Worm (Caenorhabditis elegans) whole organism, L4 larva: ENCODE results near the gene F18A12.7.

ENCODE experiments used
- F49E8.2 ChIP-seq: sonication (generic microtip); optimal IDR thresholded peaks from 2 replicates; lab custom pipeline; 2016; ENCODE audit warnings: missing compliant biosample characterization, mild to moderate bottlenecking, missing genetic modification characterization, borderline replicate concordance
- Y75B8A.6 ChIP-seq: fragments of 200-800 bp; sonication (Bioruptor generic); IDR thresholded peaks from 2 replicates; pipeline ENCODE4 v1.3.6; 2022; ENCODE audit warnings: missing genetic modification reagents, missing genetic modification characterization, missing compliant biosample characterization
- ama-1 ChIP-seq: fragments of 150-350 bp; optimal IDR thresholded peaks from 2 replicates; lab custom pipeline; 2014; ENCODE audit warnings: inconsistent platforms, mixed read lengths
- ceh-82 ChIP-seq: sonication (generic microtip); optimal IDR thresholded peaks from 2 replicates; lab custom pipeline; 2017; ENCODE audit warnings: missing biosample characterization, missing genetic modification characterization
- egl-27 ChIP-seq: sonication (generic microtip); optimal IDR thresholded peaks from 3 replicates; lab custom pipeline; 2017; ENCODE audit warnings: missing biosample characterization, missing genetic modification reagents, missing genetic modification characterization
- jun-1 ChIP-seq: fragments of 150-350 bp; optimal IDR thresholded peaks from 2 replicates; lab custom pipeline; 2014; ENCODE audit warnings: missing biosample characterization, missing genetic modification reagents, missing genetic modification characterization
- mdl-1 ChIP-seq, 2 experiments: fragments of 150-350 bp in 1 of 2; sonication (generic microtip) in 1 of 2; optimal IDR thresholded peaks; 2 replicates each; lab custom pipeline; 2014 to 2017; ENCODE audit warnings: missing biosample characterization in 2 of 2, missing genetic modification characterization in 2 of 2
- nhr-25 ChIP-seq: sonication (generic microtip); optimal IDR thresholded peaks from 2 replicates; lab custom pipeline; 2017; ENCODE audit warnings: missing genetic modification characterization, mild to moderate bottlenecking, missing compliant biosample characterization, antibody characterized with exemption, moderate library complexity, borderline replicate concordance; ENCODE audit not compliant: insufficient read depth
- nhr-76 ChIP-seq: fragments of 150-350 bp; optimal IDR thresholded peaks from 2 replicates; lab custom pipeline; 2014; ENCODE audit warnings: missing biosample characterization, missing genetic modification characterization
- pha-4 ChIP-seq, 2 experiments: fragments of 150-350 bp in 1 of 2; fragments of 200-800 bp in 1 of 2; sonication (Bioruptor generic) in 1 of 2; IDR thresholded peaks in 1 of 2; optimal IDR thresholded peaks in 1 of 2; 2 replicates each; pipeline versions ENCODE4 v1.3.6 to Lab custom; 2014 to 2022; ENCODE audit warnings: missing genetic modification characterization in 2 of 2, missing genetic modification reagents in 2 of 2, missing biosample characterization in 1 of 2, missing compliant biosample characterization in 1 of 2
- spr-3 ChIP-seq: fragments of 200-800 bp; sonication (Bioruptor generic); optimal IDR thresholded peaks from 2 replicates; lab custom pipeline; 2018; ENCODE audit warnings: mild to moderate bottlenecking, missing genetic modification characterization, missing compliant biosample characterization
- tra-1 ChIP-seq: fragments of 200-800 bp; sonication (Bioruptor generic); IDR thresholded peaks from 2 replicates; pipeline ENCODE4 v1.3.6; 2022; ENCODE audit warnings: missing genetic modification reagents, missing genetic modification characterization, missing compliant biosample characterization

- no peak for TF ChIP-seq F49E8.2 (tag; lab: Kevin White, UChicago)
- no peak for TF ChIP-seq ama-1 (lab: Kevin White, UChicago)
- no peak for TF ChIP-seq pha-4 (GFP tag; IDR thresholded peaks at IDR 0.05; lab: Robert Waterston, UW)
- no peak for TF ChIP-seq pha-4 (tag; optimal IDR thresholded peaks at IDR 0.05; lab: Kevin White, UChicago)
- TF ChIP-seq nhr-76 (tag; lab: Kevin White, UChicago), result no peak
- no peak for TF ChIP-seq jun-1 (tag; lab: Kevin White, UChicago)
- TF ChIP-seq egl-27 (tag; lab: Kevin White, UChicago), result no peak
- no peak for TF ChIP-seq mdl-1 (tag; optimal IDR thresholded peaks at IDR 0.05; lab: Kevin White, UChicago)
- TF ChIP-seq nhr-25, result no peak
- TF ChIP-seq Y75B8A.6, result no peak
- no peak for TF ChIP-seq tra-1
- no peak for TF ChIP-seq ceh-82
- no peak for TF ChIP-seq spr-3 (GFP tag; lab: Kevin White, UChicago)
These were observed 26.3 kb upstream of the F18A12.7 start, which contains the start of gene C16C8.17 for ce11 chrII:3440641-3440926.
